Comparison of ENCODE assay signal across 7 fruit fly cellular contexts in the genomic region with DNA sequence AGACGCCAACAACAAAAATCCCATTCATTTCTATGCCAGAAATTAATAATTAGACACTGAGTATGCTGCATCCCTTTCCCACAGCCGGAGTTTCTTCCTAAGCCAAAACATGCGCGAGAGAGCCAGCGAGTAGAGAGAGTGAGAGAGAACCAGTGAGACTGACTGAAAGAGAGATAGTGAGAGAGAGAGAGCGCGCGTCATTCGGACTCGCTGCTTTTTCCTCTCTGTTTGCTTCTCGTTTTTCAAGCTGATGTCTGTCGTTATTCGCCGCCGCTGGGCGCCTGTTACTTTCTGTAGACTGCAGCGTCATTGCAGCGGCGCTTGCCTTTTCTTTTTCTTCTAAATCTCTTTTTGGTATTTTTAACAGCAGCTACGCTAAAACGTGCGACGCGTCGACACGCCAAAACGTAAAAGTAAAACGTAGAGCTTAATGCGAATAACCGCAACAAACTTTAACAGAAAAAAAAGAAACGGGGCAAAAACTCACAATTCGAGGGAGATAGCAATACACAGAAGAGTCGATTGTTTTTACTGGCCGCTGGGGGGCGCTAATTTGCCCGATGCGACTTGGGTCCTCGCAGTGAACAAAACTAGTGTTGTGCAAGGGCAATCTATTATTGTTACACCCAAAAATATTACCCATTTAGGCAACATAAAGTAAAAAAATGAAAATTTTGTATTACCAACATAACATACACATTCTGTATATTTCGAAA.
TF ChIP-seq lines count a peak whose summit lies in the region.

No protein-coding gene starts in this region.

- TF ChIP-seq CTCF in S2 (optimal IDR thresholded peaks at IDR 0.05; lab: Kevin White, UChicago): peak; percentile 88 to 89
- TF ChIP-seq CTCF in whole organism, embryonic (GFP tag; optimal IDR thresholded peaks at IDR 0.05; lab: Kevin White, UChicago): peak; percentile 93

TF ChIP-seq in whole organism, 6 proteins besides CTCF, POLR2A, EP300 and RAD21:
- TF ChIP-seq EcR (GFP tag; optimal IDR thresholded peaks at IDR 0.05; lab: Kevin White, UChicago) (peak in 1 of 2 experiments; percentile 54), CG8478 (optimal IDR thresholded peaks at IDR 0.05; lab: Kevin White, UChicago) (no peak), Dll (optimal IDR thresholded peaks at IDR 0.05; lab: Kevin White, UChicago) (peak; percentile 86)

TF ChIP-seq in whole organism, adult, 20 proteins besides CTCF, POLR2A, EP300 and RAD21 (continues in another document):
- TF ChIP-seq CG33017 (tag; optimal IDR thresholded peaks at IDR 0.05; lab: Kevin White, UChicago) (peak; percentile 46), Hr96 (GFP tag; optimal IDR thresholded peaks at IDR 0.05; lab: Kevin White, UChicago) (peak; percentile 49), CG1620 (GFP tag; optimal IDR thresholded peaks at IDR 0.05; lab: Kevin White, UChicago) (peak; percentile 15), Clk (GFP tag; optimal IDR thresholded peaks at IDR 0.05; lab: Kevin White, UChicago) (no peak), CG5204 (GFP tag; optimal IDR thresholded peaks at IDR 0.05; lab: Kevin White, UChicago) (no peak), toe (GFP tag; optimal IDR thresholded peaks at IDR 0.05; lab: Kevin White, UChicago) (no peak), CG12768 (GFP tag; optimal IDR thresholded peaks at IDR 0.05; lab: Kevin White, UChicago) (peak; percentile 29), CG7101 (tag; optimal IDR thresholded peaks at IDR 0.05; lab: Kevin White, UChicago) (no peak), Crg-1 (GFP tag; optimal IDR thresholded peaks at IDR 0.05; lab: Kevin White, UChicago) (peak; percentile 52), CG14711 (tag; optimal IDR thresholded peaks at IDR 0.05; lab: Kevin White, UChicago) (no peak), CG11617 (GFP tag; optimal IDR thresholded peaks at IDR 0.05; lab: Kevin White, UChicago) (peak; percentile 17), pad (GFP tag; optimal IDR thresholded peaks at IDR 0.05; lab: Kevin White, UChicago) (peak; percentile 91), Mnt (GFP tag; optimal IDR thresholded peaks at IDR 0.05; lab: Kevin White, UChicago) (peak; percentile 91), cnc (optimal IDR thresholded peaks at IDR 0.05; lab: Kevin White, UChicago) (peak; percentile 77 to 94), kay (GFP tag; lab: Kevin White, UChicago; ENCODE audit: borderline replicate concordance) (peak; percentile 78)

TF ChIP-seq in whole organism, embryonic, 481 proteins besides CTCF, POLR2A, EP300 and RAD21 (continues in another document):
- TF ChIP-seq CG2678 (tag; optimal IDR thresholded peaks at IDR 0.05; lab: Kevin White, UChicago) (no peak), bsh (GFP tag; optimal IDR thresholded peaks at IDR 0.05; lab: Kevin White, UChicago) (peak in 1 of 2 experiments; percentile 59), CG7745 (tag; optimal IDR thresholded peaks at IDR 0.05; lab: Kevin White, UChicago) (peak; percentile 98), D (optimal IDR thresholded peaks at IDR 0.05; lab: Kevin White, UChicago) (peak; percentile 10), D (GFP tag; optimal IDR thresholded peaks at IDR 0.05; lab: Kevin White, UChicago) (no peak), ewg (GFP tag; optimal IDR thresholded peaks at IDR 0.05; lab: Kevin White, UChicago) (peak; percentile 45), CG10431 (GFP tag; optimal IDR thresholded peaks at IDR 0.05; lab: Kevin White, UChicago) (peak; percentile 45), CG2116 (GFP tag; optimal IDR thresholded peaks at IDR 0.05; lab: Kevin White, UChicago) (peak; percentile 9), Pdp1 (GFP tag; optimal IDR thresholded peaks at IDR 0.05; lab: Kevin White, UChicago) (peak; percentile 9 to 46), Stat92E (GFP tag; optimal IDR thresholded peaks at IDR 0.05; lab: Kevin White, UChicago) (peak in 1 of 3 experiments; percentile 26), ci (GFP tag; IDR thresholded peaks at IDR 0.05; lab: Robert Waterston, UW) (no peak; the same call in 2 of the 3 replicates), hkb (optimal IDR thresholded peaks at IDR 0.05; lab: Kevin White, UChicago) (no peak), hkb (GFP tag; IDR thresholded peaks at IDR 0.05; lab: Robert Waterston, UW) (0 out of 2 replicates have a peak, but pooled peaks have one; percentile 12), CG34224 (GFP tag; IDR thresholded peaks at IDR 0.05; lab: Robert Waterston, UW; ENCODE audit: partially characterized antibody) (peak; percentile 54), zf30C (GFP tag; optimal IDR thresholded peaks at IDR 0.05; lab: Kevin White, UChicago) (no peak)

TF ChIP-seq in whole organism, prepupa, 60 proteins besides CTCF, POLR2A, EP300 and RAD21 (continues in another document):
- no peak for TF ChIP-seq CG8319 (GFP tag; optimal IDR thresholded peaks at IDR 0.05; lab: Kevin White, UChicago)
- TF ChIP-seq dsx (GFP tag; optimal IDR thresholded peaks at IDR 0.05; lab: Kevin White, UChicago; ENCODE audit: poor library complexity, severe bottlenecking): peak; percentile 79
- no peak for TF ChIP-seq Hr4 (GFP tag; optimal IDR thresholded peaks at IDR 0.05; lab: Kevin White, UChicago)
- no peak for TF ChIP-seq Smox (GFP tag; optimal IDR thresholded peaks at IDR 0.05; lab: Kevin White, UChicago)
- TF ChIP-seq Eip93F (GFP tag; optimal IDR thresholded peaks at IDR 0.05; lab: Kevin White, UChicago): peak; percentile 55
- no peak for TF ChIP-seq CG11294 (GFP tag; IDR thresholded peaks at IDR 0.05; lab: Robert Waterston, UW)
- peak; percentile 29 for TF ChIP-seq CG32006 (GFP tag; optimal IDR thresholded peaks at IDR 0.05; lab: Kevin White, UChicago)
- TF ChIP-seq fd59A (GFP tag; optimal IDR thresholded peaks at IDR 0.05; lab: Kevin White, UChicago): peak; percentile 29
- TF ChIP-seq CG7368 (GFP tag; optimal IDR thresholded peaks at IDR 0.05; lab: Kevin White, UChicago): no peak
- TF ChIP-seq fkh (GFP tag; optimal IDR thresholded peaks at IDR 0.05; lab: Kevin White, UChicago): peak; percentile 86
- TF ChIP-seq CG6854 (GFP tag; optimal IDR thresholded peaks at IDR 0.05; lab: Kevin White, UChicago): peak; percentile 70
- TF ChIP-seq salr (GFP tag; optimal IDR thresholded peaks at IDR 0.05; lab: Kevin White, UChicago): peak in 1 of 2 experiments; percentile 55
- TF ChIP-seq dac (GFP tag; optimal IDR thresholded peaks at IDR 0.05; lab: Kevin White, UChicago): peak; percentile 43
- peak; percentile 35 for TF ChIP-seq spab (GFP tag; optimal IDR thresholded peaks at IDR 0.05; lab: Kevin White, UChicago)
- TF ChIP-seq Hr38 (GFP tag; optimal IDR thresholded peaks at IDR 0.05; lab: Kevin White, UChicago): no peak
- TF ChIP-seq CG8119 (GFP tag; IDR thresholded peaks at IDR 0.05; lab: Robert Waterston, UW): peak; percentile 56; the same call in 2 of the 3 replicates

TF ChIP-seq in whole organism, pupa, 21 proteins besides CTCF, POLR2A, EP300 and RAD21:
- TF ChIP-seq rn (GFP tag; IDR thresholded peaks at IDR 0.05; lab: Robert Waterston, UW) (no peak; the same call in 1 of the 2 replicates), CG14655 (GFP tag; optimal IDR thresholded peaks at IDR 0.05; lab: Kevin White, UChicago) (peak; percentile 46), Ets98B (GFP tag; IDR thresholded peaks at IDR 0.05; lab: Robert Waterston, UW) (peak; percentile 71), CG17806 (tag; optimal IDR thresholded peaks at IDR 0.05; lab: Kevin White, UChicago) (peak; percentile 31), EcR (GFP tag; optimal IDR thresholded peaks at IDR 0.05; lab: Kevin White, UChicago) (peak; percentile 94), Snoo (tag; optimal IDR thresholded peaks at IDR 0.05; lab: Kevin White, UChicago) (peak; percentile 41), CG8301 (tag; optimal IDR thresholded peaks at IDR 0.05; lab: Kevin White, UChicago) (peak; percentile 37), fd96Ca (GFP tag; IDR thresholded peaks at IDR 0.05; lab: Robert Waterston, UW) (peak; percentile 78), CG13204 (GFP tag; optimal IDR thresholded peaks at IDR 0.05; lab: Kevin White, UChicago) (peak; percentile 72), CG8159 (tag; optimal IDR thresholded peaks at IDR 0.05; lab: Kevin White, UChicago) (peak; percentile 42), CG4496 (GFP tag; IDR thresholded peaks at IDR 0.05; lab: Robert Waterston, UW) (no peak; the same call in none of the 3 replicates), CG12605 (GFP tag; IDR thresholded peaks at IDR 0.05; lab: Robert Waterston, UW) (peak; percentile 67), Pif1A (GFP tag; optimal IDR thresholded peaks at IDR 0.05; lab: Kevin White, UChicago) (no peak), CG15710 (tag; optimal IDR thresholded peaks at IDR 0.05; lab: Kevin White, UChicago) (peak; percentile 58), gl (tag; optimal IDR thresholded peaks at IDR 0.05; lab: Kevin White, UChicago) (peak; percentile 73), CG34367 (tag; optimal IDR thresholded peaks at IDR 0.05; lab: Kevin White, UChicago) (peak; percentile 59)

TF ChIP-seq in whole organism, wandering third instar larva, 38 proteins besides CTCF, POLR2A, EP300 and RAD21 (continues in another document):
- TF ChIP-seq sage (GFP tag; optimal IDR thresholded peaks at IDR 0.05; lab: Kevin White, UChicago): peak; percentile 51
- no peak for TF ChIP-seq Hr83 (GFP tag; optimal IDR thresholded peaks at IDR 0.05; lab: Kevin White, UChicago; ENCODE audit: poor library complexity, severe bottlenecking)
- no peak for TF ChIP-seq Dfd (GFP tag; optimal IDR thresholded peaks at IDR 0.05; lab: Kevin White, UChicago)
- no peak for TF ChIP-seq ey (GFP tag; optimal IDR thresholded peaks at IDR 0.05; lab: Kevin White, UChicago)
- no peak for TF ChIP-seq Abd-B (GFP tag; optimal IDR thresholded peaks at IDR 0.05; lab: Kevin White, UChicago)
- TF ChIP-seq fru (GFP tag; optimal IDR thresholded peaks at IDR 0.05; lab: Kevin White, UChicago): no peak
- no peak for TF ChIP-seq woc (GFP tag; optimal IDR thresholded peaks at IDR 0.05; lab: Kevin White, UChicago)
- no peak for TF ChIP-seq dsf (GFP tag; optimal IDR thresholded peaks at IDR 0.05; lab: Kevin White, UChicago; ENCODE audit: borderline replicate concordance)
- peak; percentile 97 for TF ChIP-seq Dif (GFP tag; optimal IDR thresholded peaks at IDR 0.05; lab: Kevin White, UChicago; ENCODE audit: partially characterized antibody)
- no peak for TF ChIP-seq CG32264 (GFP tag; optimal IDR thresholded peaks at IDR 0.05; lab: Kevin White, UChicago)
- peak; percentile 36 for TF ChIP-seq Sp1 (GFP tag; optimal IDR thresholded peaks at IDR 0.05; lab: Kevin White, UChicago)
- peak in 1 of 2 experiments; percentile 20 for TF ChIP-seq foxo (GFP tag; optimal IDR thresholded peaks at IDR 0.05; lab: Kevin White, UChicago)
- no peak for TF ChIP-seq pan (optimal IDR thresholded peaks at IDR 0.05; lab: Kevin White, UChicago)
- no peak for TF ChIP-seq br (GFP tag; optimal IDR thresholded peaks at IDR 0.05; lab: Kevin White, UChicago)
- TF ChIP-seq h (GFP tag; optimal IDR thresholded peaks at IDR 0.05; lab: Kevin White, UChicago): peak; percentile 47
- no peak for TF ChIP-seq OdsH (GFP tag; optimal IDR thresholded peaks at IDR 0.05; lab: Kevin White, UChicago)
- peak; percentile 31 for TF ChIP-seq psq (GFP tag; optimal IDR thresholded peaks at IDR 0.05; lab: Kevin White, UChicago)
- peak; percentile 31 for TF ChIP-seq Rel (GFP tag; optimal IDR thresholded peaks at IDR 0.05; lab: Kevin White, UChicago)
- TF ChIP-seq Rel (tag; optimal IDR thresholded peaks at IDR 0.05; lab: Kevin White, UChicago): peak; percentile 69
- no peak for TF ChIP-seq Hr78 (GFP tag; optimal IDR thresholded peaks at IDR 0.05; lab: Kevin White, UChicago)
- no peak for TF ChIP-seq usp (GFP tag; optimal IDR thresholded peaks at IDR 0.05; lab: Kevin White, UChicago)
